Worm (Caenorhabditis elegans) whole organism, L2 larva: ENCODE data around the gene srx-86.

Experiments used
- ama-1 ChIP-seq: fragments of 150-350 bp; optimal IDR thresholded peaks from 2 replicates; lab custom pipeline; 2018; ENCODE audit warnings: inconsistent platforms
- lin-39 ChIP-seq: fragments of 150-350 bp; optimal IDR thresholded peaks from 2 replicates; lab custom pipeline; 2014; ENCODE audit warnings: missing biosample characterization, missing genetic modification reagents, missing genetic modification characterization
- nhr-11 ChIP-seq: fragments of 150-350 bp; optimal IDR thresholded peaks from 2 replicates; lab custom pipeline; 2014; ENCODE audit warnings: missing biosample characterization, missing genetic modification characterization
- nhr-12 ChIP-seq: fragments of 150-350 bp; optimal IDR thresholded peaks from 2 replicates; lab custom pipeline; 2014; ENCODE audit warnings: missing biosample characterization, missing genetic modification characterization
- nhr-237 ChIP-seq: fragments of 150-350 bp; optimal IDR thresholded peaks from 2 replicates; lab custom pipeline; 2014; ENCODE audit warnings: missing biosample characterization, missing genetic modification characterization
- nhr-6 ChIP-seq: fragments of 150-350 bp; optimal IDR thresholded peaks from 2 replicates; lab custom pipeline; 2014; ENCODE audit warnings: missing biosample characterization, missing genetic modification characterization
- nhr-77 ChIP-seq: fragments of 150-350 bp; optimal IDR thresholded peaks from 2 replicates; lab custom pipeline; 2014; ENCODE audit warnings: missing biosample characterization, missing genetic modification characterization
- skn-1 ChIP-seq: sonication (generic microtip); optimal IDR thresholded peaks from 2 replicates; lab custom pipeline; 2017; ENCODE audit warnings: missing biosample characterization, missing genetic modification characterization
- sma-9 ChIP-seq, 2 experiments: fragments of 150-350 bp in 1 of 2; sonication (generic microtip) in 1 of 2; optimal IDR thresholded peaks; 2 replicates each; lab custom pipeline; 2014 to 2016; ENCODE audit warnings: missing genetic modification characterization in 2 of 2, mild to moderate bottlenecking in 1 of 2, missing biosample characterization in 1 of 2, missing compliant biosample characterization in 1 of 2, missing genetic modification reagents in 1 of 2, moderate library complexity in 1 of 2
- unc-39 ChIP-seq: fragments of 150-350 bp; optimal IDR thresholded peaks from 2 replicates; lab custom pipeline; 2014; ENCODE audit warnings: missing biosample characterization, missing genetic modification characterization
- unc-62 ChIP-seq: fragments of 150-350 bp; optimal IDR thresholded peaks from 2 replicates; lab custom pipeline; 2014; ENCODE audit warnings: missing biosample characterization, missing genetic modification reagents, missing genetic modification characterization
- ztf-1 ChIP-seq: fragments of 200-800 bp; sonication (Bioruptor generic); conservative IDR thresholded peaks from 2 replicates; pipeline ENCODE4 v1.3.6; 2022; ENCODE audit warnings: missing genetic modification characterization, missing compliant biosample characterization
- ztf-11 ChIP-seq: sonication (generic microtip); optimal IDR thresholded peaks from 2 replicates; lab custom pipeline; 2017; ENCODE audit warnings: missing biosample characterization, missing genetic modification characterization

DNA sequence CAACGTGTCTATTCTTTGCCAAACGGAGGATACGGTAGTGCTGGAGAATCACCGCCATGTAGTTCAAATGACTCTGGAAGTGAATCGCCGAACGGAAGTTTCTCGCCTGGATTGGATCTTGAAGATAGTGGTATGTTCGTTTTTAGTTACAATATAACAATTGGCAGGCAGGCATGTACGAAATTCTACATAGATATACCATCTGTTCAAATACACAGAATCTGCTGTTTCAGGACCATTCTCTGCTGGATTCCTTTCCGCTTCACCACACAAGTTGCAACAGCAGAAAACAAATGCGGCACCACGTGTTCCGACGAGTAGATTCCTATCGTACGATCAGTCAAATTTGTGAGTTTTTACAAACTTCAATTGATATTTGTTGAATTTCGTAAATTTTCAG, 23.2 kb upstream of the srx-86 start:
- TF ChIP-seq nhr-77 (tag; lab: Kevin White, UChicago) (no peak), skn-1 (tag; lab: Kevin White, UChicago) (no peak), ama-1 (lab: Kevin White, UChicago) (no peak), sma-9 (GFP tag; optimal IDR thresholded peaks at IDR 0.05; lab: Kevin White, UChicago) (no peak), sma-9 (tag; optimal IDR thresholded peaks at IDR 0.05; lab: Kevin White, UChicago) (no peak), nhr-6 (tag; lab: Kevin White, UChicago) (no peak), nhr-237 (tag; lab: Kevin White, UChicago) (no peak), unc-39 (tag; lab: Kevin White, UChicago) (no peak), unc-62 (GFP tag; lab: Kevin White, UChicago) (no peak), ztf-1 (GFP tag; lab: Robert Waterston, UW) (no peak), nhr-11 (tag; lab: Kevin White, UChicago) (no peak), lin-39 (no peak), ztf-11 (tag; lab: Kevin White, UChicago) (no peak), nhr-12 (tag; lab: Kevin White, UChicago) (no peak)
